Worm (Caenorhabditis elegans) whole organism, L1 larva: Measurements from ENCODE around the gene chtb-2.
A peak's percentile ranks its signal among the peaks of the same experiment; 100 is the strongest.

ENCODE experiments used
- C16A3.4 ChIP-seq: fragments of 150-350 bp; optimal IDR thresholded peaks from 2 replicates; lab custom pipeline; 2014; ENCODE audit warnings: missing biosample characterization, missing genetic modification characterization
- F16B12.6 ChIP-seq: fragments of 150-350 bp; optimal IDR thresholded peaks from 2 replicates; lab custom pipeline; 2014; ENCODE audit warnings: missing biosample characterization, missing genetic modification characterization
- aha-1 ChIP-seq: fragments of 150-350 bp; optimal IDR thresholded peaks from 2 replicates; lab custom pipeline; 2014; ENCODE audit warnings: missing biosample characterization, missing genetic modification characterization
- alr-1 ChIP-seq: fragments of 200-800 bp; sonication (Bioruptor generic); optimal IDR thresholded peaks from 2 replicates; lab custom pipeline; 2018; ENCODE audit warnings: borderline replicate concordance, mild to moderate bottlenecking, missing genetic modification characterization, missing compliant biosample characterization
- aly-2 ChIP-seq: fragments of 150-350 bp; optimal IDR thresholded peaks from 2 replicates; lab custom pipeline; 2014; ENCODE audit warnings: missing biosample characterization, missing genetic modification characterization
- blmp-1 ChIP-seq: fragments of 150-350 bp; optimal IDR thresholded peaks from 2 replicates; lab custom pipeline; 2014; ENCODE audit warnings: missing biosample characterization, missing genetic modification characterization
- ceh-63 ChIP-seq: fragments of 200-800 bp; sonication (Bioruptor generic); optimal IDR thresholded peaks from 2 replicates; lab custom pipeline; 2018; ENCODE audit warnings: mild to moderate bottlenecking, missing genetic modification characterization, missing compliant biosample characterization
- ceh-88 ChIP-seq: fragments of 200-800 bp; sonication (Bioruptor generic); IDR thresholded peaks from 2 replicates; pipeline ENCODE4 v1.3.6; 2022; ENCODE audit warnings: missing genetic modification characterization, missing compliant biosample characterization
- ceh-90 ChIP-seq: sonication (generic microtip); optimal IDR thresholded peaks from 2 replicates; lab custom pipeline; 2016; ENCODE audit warnings: missing genetic modification characterization, missing compliant biosample characterization
- dpl-1 ChIP-seq, 3 experiments: fragments of 150-350 bp in 2 of 3; sonication (generic microtip) in 1 of 3; optimal IDR thresholded peaks; 2 replicates each; lab custom pipeline; 2014 to 2017; ENCODE audit warnings: missing biosample characterization in 3 of 3, missing genetic modification characterization in 3 of 3, missing genetic modification reagents in 3 of 3
- dsc-1 ChIP-seq: sonication (generic microtip); optimal IDR thresholded peaks from 2 replicates; lab custom pipeline; 2016; ENCODE audit warnings: mild to moderate bottlenecking, missing genetic modification characterization, missing compliant biosample characterization
- efl-1 ChIP-seq, 4 experiments: fragments of 150-350 bp; optimal IDR thresholded peaks in 3 of 4; peaks in 1 of 4; 1 replicate in 1 of 4; 2 replicates in 3 of 4; lab custom pipeline; 2014; ENCODE audit warnings: missing biosample characterization in 2 of 4, missing genetic modification characterization in 2 of 4, missing genetic modification reagents in 2 of 4
- egl-13 ChIP-seq: sonication (generic microtip); optimal IDR thresholded peaks from 2 replicates; lab custom pipeline; 2016; ENCODE audit warnings: missing genotype, missing genetic modification reagents, missing genetic modification characterization, missing compliant biosample characterization
- elt-2 ChIP-seq: sonication (generic microtip); optimal IDR thresholded peaks from 2 replicates; lab custom pipeline; 2016; ENCODE audit warnings: missing genetic modification characterization, mild to moderate bottlenecking, inconsistent platforms, missing compliant biosample characterization, missing genetic modification reagents
- elt-3 ChIP-seq, 6 experiments: fragments of 150-350 bp in 1 of 6; sonication (generic microtip); optimal IDR thresholded peaks; 2 replicates each; lab custom pipeline; 2017 to 2018; ENCODE audit warnings: missing biosample characterization in 6 of 6, missing genetic modification characterization in 6 of 6, inconsistent platforms in 1 of 6
- fos-1 ChIP-seq: fragments of 150-350 bp; optimal IDR thresholded peaks from 2 replicates; lab custom pipeline; 2014; ENCODE audit warnings: missing biosample characterization, missing genetic modification characterization
- hlh-4 ChIP-seq: sonication (generic microtip); optimal IDR thresholded peaks from 2 replicates; lab custom pipeline; 2016; ENCODE audit warnings: mild to moderate bottlenecking, missing genetic modification characterization, missing compliant biosample characterization
- hpl-2 ChIP-seq: fragments of 150-350 bp; optimal IDR thresholded peaks from 2 replicates; lab custom pipeline; 2014; ENCODE audit warnings: missing biosample characterization, missing genetic modification reagents, missing genetic modification characterization
- isw-1 ChIP-seq: fragments of 200-800 bp; sonication (Bioruptor generic); IDR thresholded peaks from 2 replicates; pipeline ENCODE4 v1.3.6; 2022; ENCODE audit warnings: missing genetic modification characterization, missing compliant biosample characterization
- jun-1 ChIP-seq: fragments of 150-350 bp; optimal IDR thresholded peaks from 2 replicates; lab custom pipeline; 2014; ENCODE audit warnings: missing biosample characterization, missing genetic modification reagents, missing genetic modification characterization
- lin-13 ChIP-seq: fragments of 150-350 bp; optimal IDR thresholded peaks from 2 replicates; lab custom pipeline; 2014; ENCODE audit warnings: missing biosample characterization, missing genetic modification reagents, missing genetic modification characterization
- lin-14 ChIP-seq: fragments of 200-800 bp; sonication (Bioruptor generic); optimal IDR thresholded peaks from 2 replicates; lab custom pipeline; 2018; ENCODE audit warnings: mild to moderate bottlenecking, missing genetic modification characterization, moderate library complexity, missing compliant biosample characterization
- lin-35 ChIP-seq, 2 experiments: fragments of 150-350 bp; optimal IDR thresholded peaks; 2 replicates each; lab custom pipeline; 2014; ENCODE audit warnings: missing biosample characterization in 2 of 2, missing genetic modification characterization in 2 of 2, missing genetic modification reagents in 2 of 2
- lir-3 ChIP-seq: sonication (generic microtip); optimal IDR thresholded peaks from 2 replicates; lab custom pipeline; 2016; ENCODE audit warnings: mild to moderate bottlenecking, missing genetic modification characterization, moderate library complexity, missing compliant biosample characterization; ENCODE audit not compliant: poor library complexity
- lsy-2 ChIP-seq, 2 experiments: fragments of 150-350 bp; optimal IDR thresholded peaks; 2 replicates each; lab custom pipeline; 2014; ENCODE audit warnings: missing biosample characterization in 2 of 2, missing genetic modification characterization in 2 of 2
- mef-2 ChIP-seq: fragments of 150-350 bp; optimal IDR thresholded peaks from 2 replicates; lab custom pipeline; 2014; ENCODE audit warnings: missing biosample characterization, missing genetic modification characterization
- nhr-12 ChIP-seq: sonication (generic microtip); optimal IDR thresholded peaks from 2 replicates; lab custom pipeline; 2017; ENCODE audit warnings: missing biosample characterization, missing genetic modification characterization
- nhr-19 ChIP-seq: fragments of 200-800 bp; sonication (Bioruptor generic); conservative IDR thresholded peaks from 2 replicates; pipeline ENCODE4 v1.3.6; 2022; ENCODE audit warnings: missing genetic modification characterization, missing compliant biosample characterization
- nhr-20 ChIP-seq: sonication (generic microtip); optimal IDR thresholded peaks from 2 replicates; lab custom pipeline; 2016; ENCODE audit warnings: mild to moderate bottlenecking, missing genetic modification characterization, missing compliant biosample characterization
- nhr-47 ChIP-seq: sonication (generic microtip); optimal IDR thresholded peaks from 2 replicates; lab custom pipeline; 2016; ENCODE audit warnings: mild to moderate bottlenecking, missing genetic modification characterization, moderate library complexity, missing compliant biosample characterization
- nhr-71 ChIP-seq: sonication (generic microtip); optimal IDR thresholded peaks from 2 replicates; lab custom pipeline; 2016; ENCODE audit warnings: mild to moderate bottlenecking, missing genetic modification characterization, moderate library complexity, missing compliant biosample characterization
- nhr-76 ChIP-seq: sonication (generic microtip); optimal IDR thresholded peaks from 2 replicates; lab custom pipeline; 2017; ENCODE audit warnings: missing biosample characterization, missing genetic modification characterization
- nhr-77 ChIP-seq: fragments of 150-350 bp; optimal IDR thresholded peaks from 2 replicates; lab custom pipeline; 2014; ENCODE audit warnings: missing biosample characterization, missing genetic modification characterization
- nhr-85 ChIP-seq: sonication (generic microtip); peaks from one replicate; lab custom pipeline; 2016; ENCODE audit warnings: missing genetic modification characterization, inconsistent platforms, missing compliant biosample characterization
- nhr-90 ChIP-seq: sonication (generic microtip); optimal IDR thresholded peaks from 2 replicates; lab custom pipeline; 2016; ENCODE audit warnings: mild to moderate bottlenecking, missing genetic modification characterization, missing compliant biosample characterization; ENCODE audit not compliant: poor library complexity
- rnt-1 ChIP-seq: sonication (generic microtip); optimal IDR thresholded peaks from 2 replicates; lab custom pipeline; 2016; ENCODE audit warnings: mild to moderate bottlenecking, missing genetic modification characterization, moderate library complexity, missing compliant biosample characterization
- skn-1 ChIP-seq: fragments of 150-350 bp; optimal IDR thresholded peaks from 2 replicates; lab custom pipeline; 2014; ENCODE audit warnings: missing biosample characterization, missing genetic modification characterization
- snu-23 ChIP-seq: sonication (generic microtip); optimal IDR thresholded peaks from 2 replicates; lab custom pipeline; 2016; ENCODE audit warnings: missing genetic modification characterization, missing compliant biosample characterization
- tbx-2 ChIP-seq: sonication (generic microtip); optimal IDR thresholded peaks from 2 replicates; lab custom pipeline; 2016; ENCODE audit warnings: missing genetic modification characterization, missing compliant biosample characterization
- unc-30 ChIP-seq: sonication (generic microtip); optimal IDR thresholded peaks from 2 replicates; lab custom pipeline; 2017; ENCODE audit warnings: missing biosample characterization, missing genetic modification characterization
- unc-62 ChIP-seq: fragments of 150-350 bp; optimal IDR thresholded peaks from 2 replicates; lab custom pipeline; 2014; ENCODE audit warnings: missing biosample characterization, missing genetic modification reagents, missing genetic modification characterization
- vab-15 ChIP-seq: sonication (generic microtip); optimal IDR thresholded peaks from 2 replicates; lab custom pipeline; 2017; ENCODE audit warnings: missing genotype, mild to moderate bottlenecking, missing genetic modification characterization, missing compliant biosample characterization
- xbp-1 ChIP-seq: sonication (generic microtip); optimal IDR thresholded peaks from 2 replicates; lab custom pipeline; 2016; ENCODE audit warnings: missing genetic modification characterization, missing compliant biosample characterization
- zip-4 ChIP-seq: fragments of 200-800 bp; sonication (Bioruptor generic); optimal IDR thresholded peaks from 2 replicates; lab custom pipeline; 2018; ENCODE audit warnings: mild to moderate bottlenecking, missing genetic modification characterization, moderate library complexity, missing compliant biosample characterization
- ztf-11 ChIP-seq, 2 experiments: sonication (generic microtip); optimal IDR thresholded peaks; 2 replicates each; lab custom pipeline; 2016 to 2017; ENCODE audit warnings: missing genetic modification characterization in 2 of 2, missing biosample characterization in 1 of 2, missing compliant biosample characterization in 1 of 2
- ztf-4 ChIP-seq: fragments of 150-350 bp; optimal IDR thresholded peaks from 2 replicates; lab custom pipeline; 2014; ENCODE audit warnings: missing biosample characterization, missing genetic modification characterization

Gene chtb-2

ce11 chrIII:6452278-6452677, 30.7 kb upstream of the chtb-2 start, which contains the start of gene set-1:
set-1 (minus strand) TSS chrIII:6452378.
- TF ChIP-seq elt-2 (tag; lab: Kevin White, UChicago) = no peak
- no peak for TF ChIP-seq lin-13 (GFP tag; lab: Kevin White, UChicago)
- no peak for TF ChIP-seq aha-1 (tag; lab: Kevin White, UChicago)
- no peak for TF ChIP-seq nhr-47 (tag; lab: Kevin White, UChicago)
- no peak for TF ChIP-seq zip-4 (GFP tag; lab: Kevin White, UChicago)
- TF ChIP-seq unc-30 = no peak
- no peak for TF ChIP-seq egl-13 (tag; lab: Kevin White, UChicago)
- no peak for TF ChIP-seq nhr-77 (tag; lab: Kevin White, UChicago)
- TF ChIP-seq nhr-12 (tag; lab: Kevin White, UChicago) = no peak

- TF ChIP-seq alr-1 (tag; lab: Kevin White, UChicago) (no peak), hpl-2 (GFP tag; lab: Kevin White, UChicago) (no peak), blmp-1 (peak; percentile 60), lin-14 (GFP tag; lab: Kevin White, UChicago) (peak; percentile 16), lin-35 (GFP tag; optimal IDR thresholded peaks at IDR 0.05; lab: Kevin White, UChicago) (peak; percentile 29 to 54), vab-15 (tag; lab: Kevin White, UChicago) (no peak), nhr-71 (tag; lab: Kevin White, UChicago) (peak; percentile 19), dpl-1 (GFP tag; optimal IDR thresholded peaks at IDR 0.05; lab: Kevin White, UChicago) (peak; percentile 20 to 76 (median 64)), efl-1 (optimal IDR thresholded peaks at IDR 0.05; lab: Kevin White, UChicago) (peak; percentile 38 to 75), efl-1 (GFP tag; optimal IDR thresholded peaks at IDR 0.05 in 1 of 2; lab: Kevin White, UChicago) (peak; percentile 53 to 94), lin-13 (GFP tag; lab: Kevin White, UChicago) (no peak), lsy-2 (tag; optimal IDR thresholded peaks at IDR 0.05; lab: Kevin White, UChicago) (peak in 1 of 2 experiments; percentile 31)
- TF ChIP-seq, all 84 proteins: peak for 7
These were observed 30.3 kb upstream of the chtb-2 start for ce11 chrIII:6452683-6453082.

ce11 chrIII:6453665-6454064, 29.4 kb upstream of the chtb-2 start:
- TF ChIP-seq lsy-2 (tag; optimal IDR thresholded peaks at IDR 0.05; lab: Kevin White, UChicago) = peak; percentile 86 to 92
- TF ChIP-seq tbx-2 (tag; lab: Kevin White, UChicago) = peak; percentile 64
- TF ChIP-seq lin-13 (GFP tag; lab: Kevin White, UChicago) = peak; percentile 82
- peak; percentile 65 for TF ChIP-seq nhr-47 (tag; lab: Kevin White, UChicago)
- TF ChIP-seq nhr-20 (tag; lab: Kevin White, UChicago) = peak; percentile 77
- peak; percentile 70 for TF ChIP-seq fos-1
- TF ChIP-seq lin-35 (GFP tag; optimal IDR thresholded peaks at IDR 0.05; lab: Kevin White, UChicago) = peak; percentile 84 to 89
- peak; percentile 49 for TF ChIP-seq hpl-2 (GFP tag; lab: Kevin White, UChicago)
- peak; percentile 12 for TF ChIP-seq lir-3 (tag; lab: Kevin White, UChicago)
- peak; percentile 83 for TF ChIP-seq rnt-1 (tag; lab: Kevin White, UChicago)
- no peak for TF ChIP-seq ceh-63 (GFP tag; lab: Kevin White, UChicago)
- TF ChIP-seq nhr-76 (tag; lab: Kevin White, UChicago) = no peak
- peak; percentile 73 to 79 (median 76) for TF ChIP-seq dpl-1 (GFP tag; optimal IDR thresholded peaks at IDR 0.05; lab: Kevin White, UChicago)
- TF ChIP-seq jun-1 (tag; lab: Kevin White, UChicago) = peak; percentile 56
- peak; percentile 46 for TF ChIP-seq isw-1 (GFP tag; lab: Robert Waterston, UW)
- peak; percentile 83 for TF ChIP-seq nhr-85 (tag; lab: Kevin White, UChicago)
- TF ChIP-seq ceh-90 = no peak
- TF ChIP-seq unc-62 (GFP tag; lab: Kevin White, UChicago) = no peak
- peak; percentile 85 for TF ChIP-seq nhr-71 (tag; lab: Kevin White, UChicago)
- TF ChIP-seq ztf-4 (tag; lab: Kevin White, UChicago) = peak; percentile 66
- TF ChIP-seq nhr-90 (tag; lab: Kevin White, UChicago) = peak; percentile 30
- TF ChIP-seq dsc-1 (tag; lab: Kevin White, UChicago) = peak; percentile 29
- peak; percentile 65 for TF ChIP-seq xbp-1
- TF ChIP-seq nhr-12 (tag; lab: Kevin White, UChicago) = no peak
- peak; percentile 43 for TF ChIP-seq aly-2 (tag; lab: Kevin White, UChicago)
- peak; percentile 85 for TF ChIP-seq nhr-77 (tag; lab: Kevin White, UChicago)
- TF ChIP-seq mef-2 (tag; lab: Kevin White, UChicago) = peak; percentile 7
- TF ChIP-seq C16A3.4 (tag; lab: Kevin White, UChicago) = peak; percentile 92
- TF ChIP-seq hlh-4 = no peak
- peak; percentile 93 for TF ChIP-seq blmp-1
- peak in 3 of 6 experiments; percentile 18 to 74 (median 60) for TF ChIP-seq elt-3 (tag; optimal IDR thresholded peaks at IDR 0.05; lab: Kevin White, UChicago)
- TF ChIP-seq skn-1 (tag; lab: Kevin White, UChicago) = peak; percentile 82
- TF ChIP-seq ztf-11 (tag; optimal IDR thresholded peaks at IDR 0.05; lab: Kevin White, UChicago) = no peak
- peak; percentile 86 for TF ChIP-seq snu-23 (GFP tag; lab: Kevin White, UChicago)
- TF ChIP-seq nhr-19 (GFP tag; lab: Robert Waterston, UW) = peak; percentile 78
- TF ChIP-seq ceh-88 = peak; percentile 51; the same call in 1 of the 2 replicates
- peak; percentile 55 for TF ChIP-seq F16B12.6 (tag; lab: Kevin White, UChicago)
